Worm (Caenorhabditis elegans): ENCODE data around the gene mam-7.

Gene mam-7

ce11 chrIII:9861470-9862342, 31.2 kb upstream of the mam-7 start (continued):
- TF ChIP-seq xbp-1 (tag; optimal IDR thresholded peaks at IDR 0.05) = peak; percentile 52
- TF ChIP-seq nhr-11 (tag; optimal IDR thresholded peaks at IDR 0.05) = peak; percentile 8
- TF ChIP-seq nhr-47 (tag; optimal IDR thresholded peaks at IDR 0.05) = peak; percentile 77
- TF ChIP-seq fkh-10 (GFP tag; optimal IDR thresholded peaks at IDR 0.05) = peak; percentile 10
- TF ChIP-seq nhr-77 (tag; optimal IDR thresholded peaks at IDR 0.05) = peak; percentile 30
- TF ChIP-seq irx-1 (tag; optimal IDR thresholded peaks at IDR 0.05) = peak; percentile 46
- TF ChIP-seq C16A3.4 (tag; optimal IDR thresholded peaks at IDR 0.05) = peak; percentile 63
- TF ChIP-seq ceh-90 (tag; optimal IDR thresholded peaks at IDR 0.05) = peak; percentile 41
- no peak for TF ChIP-seq zip-4 (GFP tag; optimal IDR thresholded peaks at IDR 0.05)
- peak; percentile 59 for TF ChIP-seq snu-23 (GFP tag; optimal IDR thresholded peaks at IDR 0.05)
- no peak for TF ChIP-seq hlh-17 (GFP tag; optimal IDR thresholded peaks at IDR 0.05; ENCODE audit: borderline replicate concordance)
- TF ChIP-seq fos-1 (tag; optimal IDR thresholded peaks at IDR 0.05) = peak; percentile 36

ce11 chrIII:9862469-9862868, 30.5 kb upstream of the mam-7 start:
- TF ChIP-seq hlh-4 (tag; optimal IDR thresholded peaks at IDR 0.05) (no peak), lsy-2 (tag; optimal IDR thresholded peaks at IDR 0.05) (peak in 1 of 2 experiments; percentile 85), C34B4.2 (tag; optimal IDR thresholded peaks at IDR 0.05) (no peak), mdl-1 (tag; optimal IDR thresholded peaks at IDR 0.05) (no peak)

ce11 chrIII:9867352-9867751, 25.6 kb upstream of the mam-7 start:
- TF ChIP-seq lin-14 (GFP tag; optimal IDR thresholded peaks at IDR 0.05) = peak; percentile 33
- TF ChIP-seq nhr-85 (tag) = peak; percentile 48
- TF ChIP-seq ces-1 (GFP tag; optimal IDR thresholded peaks at IDR 0.05) = peak; percentile 16
- peak; percentile 19 for TF ChIP-seq blmp-1 (tag; optimal IDR thresholded peaks at IDR 0.05)
- no peak for TF ChIP-seq dsc-1 (tag; optimal IDR thresholded peaks at IDR 0.05)
- peak; percentile 80 for TF ChIP-seq fkh-10 (GFP tag; optimal IDR thresholded peaks at IDR 0.05)
- no peak for TF ChIP-seq Y116A8C.19 (tag; optimal IDR thresholded peaks at IDR 0.05; ENCODE audit: borderline replicate concordance)
- no peak for TF ChIP-seq rnt-1 (tag; optimal IDR thresholded peaks at IDR 0.05)
- no peak for TF ChIP-seq lin-35 (GFP tag; optimal IDR thresholded peaks at IDR 0.05)

ce11 chrIII:9867780-9868503, 25.0 kb upstream of the mam-7 start, which contains the start of gene dhhc-4:
TSS of gene dhhc-4 (minus strand) at chrIII:9867792.
- TF ChIP-seq ama-1 (optimal IDR thresholded peaks at IDR 0.05) (no peak), C04F5.9 (tag; optimal IDR thresholded peaks at IDR 0.05) (peak; percentile 84), nhr-76 (tag; optimal IDR thresholded peaks at IDR 0.05) (no peak), nhr-47 (tag; optimal IDR thresholded peaks at IDR 0.05) (peak; percentile 95), nhr-11 (tag; optimal IDR thresholded peaks at IDR 0.05) (no peak), lin-13 (GFP tag; optimal IDR thresholded peaks at IDR 0.05) (no peak), nhr-19 (GFP tag; conservative IDR thresholded peaks at IDR 0.05) (peak; percentile 90), unc-130 (tag; optimal IDR thresholded peaks at IDR 0.05) (peak; percentile 28), mdl-1 (tag; optimal IDR thresholded peaks at IDR 0.05) (no peak), nhr-84 (tag; optimal IDR thresholded peaks at IDR 0.05) (no peak), nhr-90 (tag; optimal IDR thresholded peaks at IDR 0.05; ENCODE audit: poor library complexity) (peak; percentile 96), ceh-8 (GFP tag; optimal IDR thresholded peaks at IDR 0.05) (peak; percentile 87), lin-35 (GFP tag; optimal IDR thresholded peaks at IDR 0.05) (peak; percentile 92 to 93), hpl-2 (GFP tag; optimal IDR thresholded peaks at IDR 0.05) (no peak), ets-5 (GFP tag; IDR thresholded peaks at IDR 0.05) (no peak), sox-4 (tag; optimal IDR thresholded peaks at IDR 0.05) (peak; percentile 91), hlh-17 (GFP tag; optimal IDR thresholded peaks at IDR 0.05; ENCODE audit: borderline replicate concordance) (peak; percentile 78), F16B12.6 (tag; optimal IDR thresholded peaks at IDR 0.05) (peak; percentile 0), fkh-8 (tag; optimal IDR thresholded peaks at IDR 0.05) (peak; percentile 85), sptf-1 (tag; optimal IDR thresholded peaks at IDR 0.05) (no peak), vab-15 (tag; optimal IDR thresholded peaks at IDR 0.05) (peak; percentile 33), lin-14 (GFP tag; optimal IDR thresholded peaks at IDR 0.05) (peak; percentile 84), blmp-1 (tag; optimal IDR thresholded peaks at IDR 0.05) (peak; percentile 89), aly-2 (tag; optimal IDR thresholded peaks at IDR 0.05) (peak; percentile 13), fos-1 (tag; optimal IDR thresholded peaks at IDR 0.05) (no peak), mab-9 (GFP tag; IDR thresholded peaks at IDR 0.05) (peak; percentile 87), egl-27 (tag; optimal IDR thresholded peaks at IDR 0.05) (no peak), ceh-82 (tag; optimal IDR thresholded peaks at IDR 0.05) (peak; percentile 52 to 58 (median 55))
